Worm (Caenorhabditis elegans) whole organism, L4/young adult: Measurements from ENCODE around the gene T06C10.3.

Experiments used
- W03F9.2 ChIP-seq: fragments of 150-350 bp; optimal IDR thresholded peaks from 2 replicates; lab custom pipeline; 2014; ENCODE audit warnings: missing biosample characterization, missing genetic modification characterization
- dao-5 ChIP-seq: sonication (generic microtip); optimal IDR thresholded peaks from 2 replicates; lab custom pipeline; 2016; ENCODE audit warnings: missing genotype, missing genetic modification characterization, moderate library complexity, missing compliant biosample characterization
- him-1 ChIP-seq: sonication (generic microtip); optimal IDR thresholded peaks from 2 replicates; lab custom pipeline; 2016; ENCODE audit warnings: missing genotype, missing genetic modification reagents, missing genetic modification characterization, missing compliant biosample characterization

ce11 chrIV:7916907-7917306, 46.4 kb downstream of the T06C10.3 start:
- TF ChIP-seq dao-5 (no peak), him-1 (tag; lab: Kevin White, UChicago) (no peak), W03F9.2 (no peak)
